Worm (Caenorhabditis elegans) whole organism, midembryonic: ENCODE data around the gene bath-7.

Experiments
- T22C8.4 ChIP-seq: fragments of 200-800 bp; sonication (Bioruptor generic); IDR thresholded peaks from 2 replicates; pipeline ENCODE4 v1.3.6; 2022; ENCODE audit warnings: missing genetic modification characterization, missing compliant biosample characterization
- cog-1 ChIP-seq: sonication (generic microtip); optimal IDR thresholded peaks from 2 replicates; lab custom pipeline; 2016; ENCODE audit warnings: missing genetic modification characterization, missing compliant biosample characterization
- flt-1 ChIP-seq: fragments of 200-800 bp; sonication (Bioruptor generic); IDR thresholded peaks from 2 replicates; pipeline ENCODE4 v1.3.6; 2022; ENCODE audit warnings: missing genetic modification characterization, missing compliant biosample characterization
- klf-2 ChIP-seq: fragments of 200-800 bp; sonication (Bioruptor generic); conservative IDR thresholded peaks from 2 replicates; pipeline ENCODE4 v1.3.6; 2022; ENCODE audit warnings: missing genetic modification reagents, missing genetic modification characterization, missing compliant biosample characterization
- med-1 ChIP-seq: sonication (generic microtip); optimal IDR thresholded peaks from 2 replicates; lab custom pipeline; 2017; ENCODE audit warnings: missing genetic modification characterization, mild to moderate bottlenecking, missing compliant biosample characterization, antibody characterized with exemption, missing genetic modification reagents; ENCODE audit not compliant: insufficient read depth
- ref-1 ChIP-seq: fragments of 200-800 bp; sonication (Bioruptor generic); conservative IDR thresholded peaks from 2 replicates; pipeline ENCODE4 v1.3.6; 2022; ENCODE audit warnings: missing genetic modification reagents, missing genetic modification characterization, missing compliant biosample characterization
- tab-1 ChIP-seq: fragments of 200-800 bp; sonication (Bioruptor generic); IDR thresholded peaks from 2 replicates; pipeline ENCODE4 v1.3.6; 2022; ENCODE audit warnings: missing genetic modification characterization, missing compliant biosample characterization
- ztf-23 ChIP-seq: fragments of 200-800 bp; sonication (Bioruptor generic); IDR thresholded peaks from 2 replicates; pipeline ENCODE4 v1.3.6; 2022; ENCODE audit warnings: missing genetic modification reagents, missing genetic modification characterization, missing compliant biosample characterization
- ztf-29 ChIP-seq: fragments of 200-800 bp; sonication (Bioruptor generic); IDR thresholded peaks from 2 replicates; pipeline ENCODE4 v1.3.6; 2022; ENCODE audit warnings: missing genetic modification reagents, missing genetic modification characterization, missing compliant biosample characterization

bath-7 gene

ce11 chrII:1893912-1894311 lies 27.0 kb downstream of the bath-7 start, which contains the start of gene C16C4.1:
TSS of gene C16C4.1 (plus strand) at chrII:1894212.
- no peak for TF ChIP-seq ref-1 (GFP tag; lab: Robert Waterston, UW)
- TF ChIP-seq klf-2 (GFP tag; lab: Robert Waterston, UW), result no peak
- TF ChIP-seq cog-1, result no peak
- TF ChIP-seq med-1 (GFP tag; lab: Kevin White, UChicago), result no peak
- no peak for TF ChIP-seq ztf-29 (GFP tag; lab: Robert Waterston, UW)
- TF ChIP-seq flt-1, result no peak
- TF ChIP-seq ztf-23 (GFP tag; lab: Robert Waterston, UW), result no peak
- no peak for TF ChIP-seq T22C8.4 (GFP tag; lab: Robert Waterston, UW)

ce11 chrII:1890682-1891081 lies 30.2 kb downstream of the bath-7 start, which contains the start of gene math-9:
TSS of gene math-9 (minus strand) at chrII:1890782.
- TF ChIP-seq ref-1 (GFP tag; lab: Robert Waterston, UW), result no peak
- no peak for TF ChIP-seq T22C8.4 (GFP tag; lab: Robert Waterston, UW)
- no peak for TF ChIP-seq tab-1 (GFP tag; lab: Robert Waterston, UW)
- no peak for TF ChIP-seq med-1 (GFP tag; lab: Kevin White, UChicago)
- TF ChIP-seq ztf-23 (GFP tag; lab: Robert Waterston, UW), result no peak
- no peak for TF ChIP-seq ztf-29 (GFP tag; lab: Robert Waterston, UW)
- TF ChIP-seq klf-2 (GFP tag; lab: Robert Waterston, UW), result no peak
- no peak for TF ChIP-seq flt-1
- no peak for TF ChIP-seq cog-1

ce11 chrII:1889071-1889470 lies 31.8 kb downstream of the bath-7 start, which contains the start of gene math-8:
TSS of gene math-8 (minus strand) at chrII:1889171.
- no peak for TF ChIP-seq ztf-23 (GFP tag; lab: Robert Waterston, UW)
- no peak for TF ChIP-seq klf-2 (GFP tag; lab: Robert Waterston, UW)
- no peak for TF ChIP-seq flt-1
- TF ChIP-seq med-1 (GFP tag; lab: Kevin White, UChicago), result no peak
- no peak for TF ChIP-seq ref-1 (GFP tag; lab: Robert Waterston, UW)
- no peak for TF ChIP-seq T22C8.4 (GFP tag; lab: Robert Waterston, UW)
- no peak for TF ChIP-seq cog-1
- no peak for TF ChIP-seq ztf-29 (GFP tag; lab: Robert Waterston, UW)
- TF ChIP-seq tab-1 (GFP tag; lab: Robert Waterston, UW), result no peak

ce11 chrII:1886379-1886778 lies 34.5 kb downstream of the bath-7 start, which contains the start of gene math-7:
TSS of gene math-7 (minus strand) at chrII:1886479.
- TF ChIP-seq cog-1, result no peak

- TF ChIP-seq klf-2 (GFP tag; lab: Robert Waterston, UW) (no peak), ztf-29 (GFP tag; lab: Robert Waterston, UW) (no peak), flt-1 (no peak), ztf-23 (GFP tag; lab: Robert Waterston, UW) (no peak), med-1 (GFP tag; lab: Kevin White, UChicago) (no peak), tab-1 (GFP tag; lab: Robert Waterston, UW) (no peak), T22C8.4 (GFP tag; lab: Robert Waterston, UW) (no peak)
Observed at ce11 chrII:1884635-1885034, 36.3 kb downstream of the bath-7 start, which contains the start of gene math-6. TSS of gene math-6 (minus strand) at chrII:1884735.

- TF ChIP-seq cog-1, result no peak
- no peak for TF ChIP-seq med-1 (GFP tag; lab: Kevin White, UChicago)
- TF ChIP-seq flt-1, result no peak
- TF ChIP-seq T22C8.4 (GFP tag; lab: Robert Waterston, UW), result no peak
- TF ChIP-seq ztf-29 (GFP tag; lab: Robert Waterston, UW), result no peak
- no peak for TF ChIP-seq tab-1 (GFP tag; lab: Robert Waterston, UW)
- no peak for TF ChIP-seq klf-2 (GFP tag; lab: Robert Waterston, UW)
- no peak for TF ChIP-seq ref-1 (GFP tag; lab: Robert Waterston, UW)
- TF ChIP-seq ztf-23 (GFP tag; lab: Robert Waterston, UW), result no peak
Observed at ce11 chrII:1882705-1883104, 38.2 kb downstream of the bath-7 start, which contains the start of gene math-5. TSS of gene math-5 (minus strand) at chrII:1882805.

ce11 chrII:1878663-1879062 lies 42.3 kb downstream of the bath-7 start, which contains the start of gene math-16:
TSS of gene math-16 (minus strand) at chrII:1878763.
- TF ChIP-seq med-1 (GFP tag; lab: Kevin White, UChicago) (no peak), T22C8.4 (GFP tag; lab: Robert Waterston, UW) (no peak), cog-1 (no peak), klf-2 (GFP tag; lab: Robert Waterston, UW) (no peak), ref-1 (GFP tag; lab: Robert Waterston, UW) (no peak), ztf-29 (GFP tag; lab: Robert Waterston, UW) (no peak), tab-1 (GFP tag; lab: Robert Waterston, UW) (no peak), ztf-23 (GFP tag; lab: Robert Waterston, UW) (no peak), flt-1 (no peak)

ce11 chrII:1875658-1876057 lies 45.3 kb downstream of the bath-7 start, which contains the start of gene math-13:
TSS of gene math-13 (plus strand) at chrII:1875958.
- TF ChIP-seq ztf-23 (GFP tag; lab: Robert Waterston, UW), result no peak
- TF ChIP-seq tab-1 (GFP tag; lab: Robert Waterston, UW), result no peak
- TF ChIP-seq flt-1, result no peak
- no peak for TF ChIP-seq cog-1
- no peak for TF ChIP-seq ztf-29 (GFP tag; lab: Robert Waterston, UW)
- no peak for TF ChIP-seq med-1 (GFP tag; lab: Kevin White, UChicago)
- no peak for TF ChIP-seq T22C8.4 (GFP tag; lab: Robert Waterston, UW)
- no peak for TF ChIP-seq ref-1 (GFP tag; lab: Robert Waterston, UW)
- TF ChIP-seq klf-2 (GFP tag; lab: Robert Waterston, UW), result no peak

ce11 chrII:1870875-1871592 lies 49.9 kb downstream of the bath-7 start, which contains the start of gene math-10:
TSS of gene math-10 (plus strand) at chrII:1871542.
- TF ChIP-seq T22C8.4 (GFP tag; lab: Robert Waterston, UW) (no peak), ref-1 (GFP tag; lab: Robert Waterston, UW) (no peak)
